Worm (Caenorhabditis elegans) whole organism, L4 larva: ENCODE measurements around the gene JC8.7.

ENCODE experiments used
- F10B5.3 ChIP-seq: sonication (generic microtip); optimal IDR thresholded peaks from 2 replicates; lab custom pipeline; 2016; ENCODE audit warnings: mild to moderate bottlenecking, missing genetic modification characterization, missing compliant biosample characterization
- F44E2.7 ChIP-seq: fragments of 200-800 bp; sonication (Bioruptor generic); IDR thresholded peaks from 2 replicates; pipeline ENCODE4 v2.1.2; 2022; ENCODE audit warnings: missing genetic modification characterization, missing compliant biosample characterization
- T26A8.4 ChIP-seq: fragments of 200-800 bp; sonication (Bioruptor generic); IDR thresholded peaks from 2 replicates; pipeline ENCODE4 v1.3.6; 2022; ENCODE audit warnings: missing genetic modification characterization, missing compliant biosample characterization
- Y105C5A.15 ChIP-seq: fragments of 200-800 bp; sonication (Bioruptor generic); IDR thresholded peaks from 2 replicates; pipeline ENCODE4 v1.3.6; 2022; ENCODE audit warnings: missing genetic modification characterization, missing compliant biosample characterization
- ZK337.2 ChIP-seq: fragments of 200-800 bp; sonication (Bioruptor generic); IDR thresholded peaks from 2 replicates; pipeline ENCODE4 v1.3.6; 2022; ENCODE audit warnings: missing genetic modification reagents, missing genetic modification characterization, missing compliant biosample characterization
- ceh-82 ChIP-seq: sonication (generic microtip); optimal IDR thresholded peaks from 2 replicates; lab custom pipeline; 2017; ENCODE audit warnings: missing biosample characterization, missing genetic modification characterization
- ces-1 ChIP-seq: fragments of 150-350 bp; sonication (generic microtip); optimal IDR thresholded peaks from 4 replicates; lab custom pipeline; 2014; ENCODE audit warnings: missing biosample characterization, missing genetic modification reagents, missing genetic modification characterization
- dmd-6 ChIP-seq: fragments of 200-800 bp; sonication (Bioruptor generic); IDR thresholded peaks from 2 replicates; pipeline ENCODE4 v1.3.6; 2022; ENCODE audit warnings: missing genetic modification reagents, missing genetic modification characterization, missing compliant biosample characterization
- dmd-9 ChIP-seq: fragments of 200-800 bp; sonication (Bioruptor generic); IDR thresholded peaks from 2 replicates; pipeline ENCODE4 v1.3.6; 2022; ENCODE audit warnings: missing genetic modification reagents, missing genetic modification characterization, missing compliant biosample characterization
- egl-27 ChIP-seq: sonication (generic microtip); optimal IDR thresholded peaks from 3 replicates; lab custom pipeline; 2017; ENCODE audit warnings: missing biosample characterization, missing genetic modification reagents, missing genetic modification characterization
- gei-8 ChIP-seq: fragments of 200-800 bp; sonication (Bioruptor generic); optimal IDR thresholded peaks from 2 replicates; lab custom pipeline; 2018; ENCODE audit warnings: mild to moderate bottlenecking, missing genetic modification characterization, missing compliant biosample characterization
- hlh-11 ChIP-seq: fragments of 200-800 bp; sonication (Bioruptor generic); optimal IDR thresholded peaks from 2 replicates; lab custom pipeline; 2018; ENCODE audit warnings: mild to moderate bottlenecking, missing genetic modification characterization, missing compliant biosample characterization
- lin-38 ChIP-seq: fragments of 200-800 bp; sonication (Bioruptor generic); IDR thresholded peaks from 2 replicates; pipeline ENCODE4 v1.3.6; 2022; ENCODE audit warnings: missing genetic modification reagents, missing genetic modification characterization, missing compliant biosample characterization
- lin-39 ChIP-seq: fragments of 150-350 bp; optimal IDR thresholded peaks from 2 replicates; lab custom pipeline; 2014; ENCODE audit warnings: missing biosample characterization, missing genetic modification reagents, missing genetic modification characterization
- madf-9 ChIP-seq: fragments of 200-800 bp; sonication (Bioruptor generic); conservative IDR thresholded peaks from 2 replicates; pipeline ENCODE4 v1.3.6; 2022; ENCODE audit warnings: missing genetic modification reagents, missing genetic modification characterization, missing compliant biosample characterization
- mes-2 ChIP-seq: sonication (generic microtip); optimal IDR thresholded peaks from 2 replicates; lab custom pipeline; 2016; ENCODE audit warnings: missing genotype, mild to moderate bottlenecking, missing genetic modification characterization, missing compliant biosample characterization; ENCODE audit not compliant: poor library complexity, severe bottlenecking
- nhr-10 ChIP-seq: fragments of 150-350 bp; optimal IDR thresholded peaks from 2 replicates; lab custom pipeline; 2014; ENCODE audit warnings: missing biosample characterization, missing genetic modification characterization
- nhr-237 ChIP-seq: sonication (generic microtip); optimal IDR thresholded peaks from 2 replicates; lab custom pipeline; 2017; ENCODE audit warnings: missing biosample characterization, missing genetic modification characterization
- nhr-28 ChIP-seq: fragments of 150-350 bp; optimal IDR thresholded peaks from 2 replicates; lab custom pipeline; 2014; ENCODE audit warnings: missing biosample characterization, missing genetic modification characterization
- nhr-42 ChIP-seq: fragments of 200-800 bp; sonication (Bioruptor generic); IDR thresholded peaks from 2 replicates; pipeline ENCODE4 v1.3.6; 2022; ENCODE audit warnings: missing genetic modification characterization, missing compliant biosample characterization
- nhr-76 ChIP-seq: fragments of 150-350 bp; optimal IDR thresholded peaks from 2 replicates; lab custom pipeline; 2014; ENCODE audit warnings: missing biosample characterization, missing genetic modification characterization
- pha-4 ChIP-seq, 2 experiments: fragments of 150-350 bp in 1 of 2; fragments of 200-800 bp in 1 of 2; sonication (Bioruptor generic) in 1 of 2; IDR thresholded peaks in 1 of 2; optimal IDR thresholded peaks in 1 of 2; 2 replicates each; pipeline versions ENCODE4 v1.3.6 to Lab custom; 2014 to 2022; ENCODE audit warnings: missing genetic modification characterization in 2 of 2, missing genetic modification reagents in 2 of 2, missing biosample characterization in 1 of 2, missing compliant biosample characterization in 1 of 2
- pqm-1 ChIP-seq: sonication (generic microtip); optimal IDR thresholded peaks from 2 replicates; lab custom pipeline; 2017; ENCODE audit warnings: missing biosample characterization, missing genetic modification characterization
- saeg-2 ChIP-seq: fragments of 200-800 bp; sonication (Bioruptor generic); IDR thresholded peaks from 2 replicates; pipeline ENCODE4 v1.3.6; 2022; ENCODE audit warnings: missing genetic modification reagents, missing genetic modification characterization, missing compliant biosample characterization
- sdz-12 ChIP-seq: fragments of 200-800 bp; sonication (Bioruptor generic); optimal IDR thresholded peaks from 2 replicates; lab custom pipeline; 2018; ENCODE audit warnings: mild to moderate bottlenecking, missing genetic modification characterization, missing compliant biosample characterization
- snpc-1.2 ChIP-seq: fragments of 200-800 bp; sonication (Bioruptor generic); IDR thresholded peaks from 2 replicates; pipeline ENCODE4 v1.3.6; 2022; ENCODE audit warnings: missing genetic modification reagents, missing genetic modification characterization, missing compliant biosample characterization
- snpc-4 ChIP-seq: fragments of 150-350 bp; optimal IDR thresholded peaks from 2 replicates; lab custom pipeline; 2014; ENCODE audit warnings: missing biosample characterization, missing genetic modification characterization
- tra-1 ChIP-seq: fragments of 200-800 bp; sonication (Bioruptor generic); IDR thresholded peaks from 2 replicates; pipeline ENCODE4 v1.3.6; 2022; ENCODE audit warnings: missing genetic modification reagents, missing genetic modification characterization, missing compliant biosample characterization
- unc-130 ChIP-seq: sonication (generic microtip); optimal IDR thresholded peaks from 2 replicates; lab custom pipeline; 2016; ENCODE audit warnings: missing genetic modification reagents, missing genetic modification characterization, missing compliant biosample characterization
- zip-11 ChIP-seq: fragments of 200-800 bp; sonication (Bioruptor generic); IDR thresholded peaks from 2 replicates; pipeline ENCODE4 v1.3.6; 2022; ENCODE audit warnings: missing genetic modification characterization, missing compliant biosample characterization
- ztf-7 ChIP-seq: fragments of 150-350 bp; optimal IDR thresholded peaks from 2 replicates; lab custom pipeline; 2014; ENCODE audit warnings: missing biosample characterization, missing genetic modification characterization

JC8.7 gene

DNA sequence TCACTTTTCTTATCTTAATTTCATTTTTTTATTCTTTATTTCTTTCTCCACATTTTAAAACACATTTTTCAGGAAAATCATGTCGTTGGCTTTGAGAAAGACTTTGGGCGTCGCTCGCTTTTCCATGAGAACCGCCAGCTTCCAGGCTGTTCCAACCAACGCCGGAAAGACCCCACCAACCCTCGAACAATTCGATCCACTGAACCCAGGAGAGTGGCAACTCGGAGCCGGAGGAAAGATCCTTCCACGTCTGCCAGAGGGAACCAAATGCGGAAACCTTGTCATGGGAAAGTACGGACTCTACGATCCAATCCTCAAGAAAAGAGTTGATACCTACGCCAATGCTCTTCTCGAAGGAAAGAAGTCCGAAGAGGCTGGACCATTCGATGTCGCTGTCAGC is 53.0 kb downstream of the JC8.7 start, which contains the start of gene kdp-1 (continued):
- TF ChIP-seq nhr-42 (GFP tag; lab: Robert Waterston, UW) (no peak), mes-2 (tag; lab: Kevin White, UChicago) (no peak), tra-1 (GFP tag; lab: Robert Waterston, UW) (no peak), unc-130 (GFP tag; lab: Kevin White, UChicago) (no peak), saeg-2 (GFP tag; lab: Robert Waterston, UW) (no peak), ces-1 (no peak), lin-38 (GFP tag; lab: Robert Waterston, UW) (peak; percentile 58), nhr-237 (no peak), snpc-4 (tag; lab: Kevin White, UChicago) (no peak), Y105C5A.15 (GFP tag; lab: Robert Waterston, UW) (no peak), gei-8 (GFP tag; lab: Kevin White, UChicago) (no peak), pqm-1 (tag; lab: Kevin White, UChicago) (no peak), nhr-76 (no peak), sdz-12 (GFP tag; lab: Kevin White, UChicago) (no peak), F10B5.3 (tag; lab: Kevin White, UChicago) (no peak), dmd-6 (GFP tag; lab: Robert Waterston, UW) (no peak), hlh-11 (no peak), ztf-7 (no peak), F44E2.7 (GFP tag; lab: Robert Waterston, UW) (no peak), nhr-10 (tag; lab: Kevin White, UChicago) (no peak), nhr-28 (no peak), madf-9 (no peak), egl-27 (no peak), snpc-1.2 (no peak), lin-39 (tag; lab: Kevin White, UChicago) (no peak), dmd-9 (0 out of 2 replicates have a peak, but pooled peaks have one; percentile 27), ZK337.2 (no peak), pha-4 (GFP tag; IDR thresholded peaks at IDR 0.05; lab: Robert Waterston, UW) (peak; percentile 34; the same call in 1 of the 2 replicates), pha-4 (tag; optimal IDR thresholded peaks at IDR 0.05; lab: Kevin White, UChicago) (no peak), ceh-82 (no peak), T26A8.4 (GFP tag; lab: Robert Waterston, UW) (no peak), zip-11 (GFP tag; lab: Robert Waterston, UW) (no peak)
